Fruit fly (Drosophila melanogaster) whole organism, embryonic: ENCODE measurements around the gene CG10011.

ENCODE experiments used
- ATbp ChIP-seq: fragments of 200-800 bp; sonication (Bioruptor generic); optimal IDR thresholded peaks from 2 replicates; lab custom pipeline; 2017; ENCODE audit warnings: missing biosample characterization, mild to moderate bottlenecking, missing genetic modification characterization, missing genetic modification reagents
- BEAF-32 ChIP-seq: fragments of 200-800 bp; sonication (Bioruptor generic); optimal IDR thresholded peaks from 3 replicates; lab custom pipeline; 2017; ENCODE audit warnings: missing biosample characterization, missing genetic modification characterization, mild to moderate bottlenecking, moderate library complexity, missing genetic modification reagents
- C15 ChIP-seq: fragments of 200-800 bp; sonication (Bioruptor generic); IDR thresholded peaks from 3 replicates; pipeline ENCODE4 v1.3.6; 2022; ENCODE audit warnings: missing biosample characterization, missing genetic modification characterization
- CG10366 ChIP-seq: fragments of 200-800 bp; sonication (Bioruptor generic); IDR thresholded peaks from 2 replicates; pipeline ENCODE4 v1.3.6; 2022; ENCODE audit warnings: missing biosample characterization, missing genetic modification characterization
- CG11085 ChIP-seq: fragments of 200-800 bp; sonication (Bioruptor generic); IDR thresholded peaks from 2 replicates; pipeline ENCODE4 v1.3.6; 2022; ENCODE audit warnings: missing biosample characterization, missing genetic modification characterization
- CG11093 ChIP-seq: fragments of 200-800 bp; sonication (Bioruptor generic); IDR thresholded peaks from 3 replicates; pipeline ENCODE4 v1.3.6; 2022; ENCODE audit warnings: missing biosample characterization, missing genetic modification characterization
- CG16863 ChIP-seq: fragments of 200-800 bp; sonication (Bioruptor generic); optimal IDR thresholded peaks from 3 replicates; lab custom pipeline; 2016; ENCODE audit warnings: missing biosample characterization, missing genetic modification characterization
- CG17328 ChIP-seq: fragments of 200-800 bp; sonication (Bioruptor generic); IDR thresholded peaks from 2 replicates; pipeline ENCODE4 v1.3.6; 2022; ENCODE audit warnings: missing biosample characterization, missing genetic modification characterization
- CG17829 ChIP-seq: fragments of 200-800 bp; optimal IDR thresholded peaks from 2 replicates; lab custom pipeline; 2019; ENCODE audit warnings: missing biosample characterization, mild to moderate bottlenecking, missing genetic modification characterization, moderate library complexity
- CG17912 ChIP-seq: fragments of 200-800 bp; sonication (Bioruptor generic); optimal IDR thresholded peaks from 2 replicates; lab custom pipeline; 2018; ENCODE audit warnings: missing biosample characterization, mild to moderate bottlenecking, missing genetic modification characterization
- CG18476 ChIP-seq: fragments of 200-800 bp; sonication (Bioruptor generic); optimal IDR thresholded peaks from 2 replicates; lab custom pipeline; 2016; ENCODE audit warnings: missing biosample characterization, mild to moderate bottlenecking, missing genetic modification characterization
- CG30403 ChIP-seq: fragments of 200-800 bp; sonication (Bioruptor generic); optimal IDR thresholded peaks from 3 replicates; lab custom pipeline; 2016; ENCODE audit warnings: missing biosample characterization, missing genetic modification characterization
- CG31224 ChIP-seq: fragments of 200-800 bp; sonication (Bioruptor generic); IDR thresholded peaks from 2 replicates; pipeline ENCODE4 v1.3.6; 2022; ENCODE audit warnings: missing biosample characterization, missing genetic modification characterization
- CG31441 ChIP-seq: fragments of 200-800 bp; sonication (Bioruptor generic); IDR thresholded peaks from 2 replicates; pipeline ENCODE4 v1.3.6; 2022; ENCODE audit warnings: missing biosample characterization, missing genetic modification characterization
- CG32532 ChIP-seq: fragments of 200-800 bp; sonication (Bioruptor generic); IDR thresholded peaks from 2 replicates; pipeline ENCODE4 v1.3.6; 2022; ENCODE audit warnings: missing biosample characterization, missing genetic modification characterization
- CG3847 ChIP-seq: fragments of 200-800 bp; sonication (Bioruptor generic); IDR thresholded peaks from 2 replicates; pipeline ENCODE4 v1.3.6; 2022; ENCODE audit warnings: missing biosample characterization, missing genetic modification characterization
- CG4820 ChIP-seq: fragments of 200-800 bp; sonication (Bioruptor generic); optimal IDR thresholded peaks from 3 replicates; lab custom pipeline; 2016; ENCODE audit warnings: missing biosample characterization, missing genetic modification characterization
- CG7786 ChIP-seq: fragments of 200-800 bp; sonication (Bioruptor generic); optimal IDR thresholded peaks from 2 replicates; lab custom pipeline; 2016; ENCODE audit warnings: missing biosample characterization, missing genetic modification characterization
- CG7928 ChIP-seq: fragments of 200-800 bp; sonication (Bioruptor generic); optimal IDR thresholded peaks from 2 replicates; lab custom pipeline; 2017; ENCODE audit warnings: missing biosample characterization, mild to moderate bottlenecking, missing genetic modification characterization
- CG8765 ChIP-seq: fragments of 200-800 bp; sonication (Bioruptor generic); IDR thresholded peaks from 2 replicates; pipeline ENCODE4 v1.3.6; 2022; ENCODE audit warnings: missing biosample characterization, missing genetic modification characterization
- CG9727 ChIP-seq: fragments of 200-800 bp; sonication (Bioruptor generic); optimal IDR thresholded peaks from 3 replicates; lab custom pipeline; 2017; ENCODE audit warnings: missing biosample characterization, mild to moderate bottlenecking, missing genetic modification characterization
- CoRest ChIP-seq: fragments of 200-800 bp; sonication (Bioruptor generic); optimal IDR thresholded peaks from 3 replicates; lab custom pipeline; 2018; ENCODE audit warnings: missing biosample characterization, mild to moderate bottlenecking, missing genetic modification characterization, moderate library complexity
- E2f2 ChIP-seq: fragments of 200-800 bp; sonication (Bioruptor generic); IDR thresholded peaks from 2 replicates; pipeline ENCODE4 v1.3.6; 2022; ENCODE audit warnings: missing biosample characterization, missing genetic modification characterization
- Eip74EF ChIP-seq, 2 experiments: fragments of 200-800 bp in 1 of 2; fragments of >200 bp in 1 of 2; sonication (Bioruptor generic) in 1 of 2; optimal IDR thresholded peaks; 2 replicates each; lab custom pipeline; 2017 to 2019; ENCODE audit warnings: missing biosample characterization in 2 of 2, missing genetic modification characterization in 2 of 2, mild to moderate bottlenecking in 1 of 2, moderate library complexity in 1 of 2
- HLH54F ChIP-seq: fragments of 200-800 bp; sonication (Bioruptor generic); optimal IDR thresholded peaks from 3 replicates; lab custom pipeline; 2016; ENCODE audit warnings: missing biosample characterization, missing genetic modification characterization
- Hr51 ChIP-seq, 2 experiments: fragments of 200-800 bp; sonication (Bioruptor generic); optimal IDR thresholded peaks; 2 replicates in 1 of 2; 3 replicates in 1 of 2; lab custom pipeline; 2016 to 2018; ENCODE audit warnings: missing biosample characterization in 2 of 2, missing genetic modification characterization in 2 of 2, mild to moderate bottlenecking in 1 of 2, moderate library complexity in 1 of 2
- MTF-1 ChIP-seq: fragments of 200-800 bp; sonication (Bioruptor generic); optimal IDR thresholded peaks from 2 replicates; lab custom pipeline; 2018; ENCODE audit warnings: missing biosample characterization, mild to moderate bottlenecking, missing genetic modification characterization, borderline replicate concordance
- Max ChIP-seq: fragments of 200-800 bp; sonication (Bioruptor generic); optimal IDR thresholded peaks from 2 replicates; lab custom pipeline; 2016; ENCODE audit warnings: missing biosample characterization, mild to moderate bottlenecking, missing genetic modification characterization
- Myb ChIP-seq: fragments of 200-800 bp; sonication (Bioruptor generic); optimal IDR thresholded peaks from 2 replicates; lab custom pipeline; 2016; ENCODE audit warnings: missing biosample characterization, missing genetic modification characterization
- Oli ChIP-seq: fragments of 200-800 bp; sonication (Bioruptor generic); optimal IDR thresholded peaks from 2 replicates; lab custom pipeline; 2018; ENCODE audit warnings: missing biosample characterization, mild to moderate bottlenecking, missing genetic modification characterization, moderate library complexity
- Sox102F ChIP-seq: fragments of 200-800 bp; sonication (Bioruptor generic); optimal IDR thresholded peaks from 2 replicates; lab custom pipeline; 2018; ENCODE audit warnings: missing biosample characterization, mild to moderate bottlenecking, missing genetic modification characterization, moderate library complexity
- ci ChIP-seq: fragments of 200-800 bp; sonication (Bioruptor generic); IDR thresholded peaks from 3 replicates; pipeline ENCODE4 v1.3.6; 2022; ENCODE audit warnings: missing biosample characterization, missing genetic modification characterization
- corto ChIP-seq: fragments of 200-800 bp; sonication (Bioruptor generic); optimal IDR thresholded peaks from 2 replicates; lab custom pipeline; 2016; ENCODE audit warnings: missing biosample characterization, mild to moderate bottlenecking, missing genetic modification characterization, moderate library complexity
- danr ChIP-seq: fragments of 200-800 bp; sonication (Bioruptor generic); IDR thresholded peaks from 2 replicates; pipeline ENCODE4 v1.3.6; 2022; ENCODE audit warnings: missing biosample characterization, missing genetic modification characterization
- dmrt11E ChIP-seq: fragments of 200-800 bp; sonication (Bioruptor generic); optimal IDR thresholded peaks from 3 replicates; lab custom pipeline; 2018; ENCODE audit warnings: missing biosample characterization, mild to moderate bottlenecking, missing genetic modification characterization, moderate library complexity
- ewg ChIP-seq: fragments of 200-800 bp; sonication (Bioruptor generic); optimal IDR thresholded peaks from 3 replicates; lab custom pipeline; 2017; ENCODE audit warnings: mild to moderate bottlenecking, missing biosample characterization, missing genetic modification reagents, missing genetic modification characterization
- gem ChIP-seq: fragments of 200-800 bp; sonication (Bioruptor generic); optimal IDR thresholded peaks from 2 replicates; lab custom pipeline; 2019; ENCODE audit warnings: missing biosample characterization, mild to moderate bottlenecking, missing genetic modification characterization, moderate library complexity
- grau ChIP-seq: fragments of 200-800 bp; optimal IDR thresholded peaks from 3 replicates; lab custom pipeline; 2019; ENCODE audit warnings: missing biosample characterization, mild to moderate bottlenecking, missing genetic modification characterization, moderate library complexity
- jing ChIP-seq: fragments of 200-800 bp; sonication (Bioruptor generic); optimal IDR thresholded peaks from 2 replicates; lab custom pipeline; 2018; ENCODE audit warnings: missing biosample characterization, mild to moderate bottlenecking, missing genetic modification characterization
- phol ChIP-seq: fragments of 200-800 bp; sonication (Bioruptor generic); optimal IDR thresholded peaks from 3 replicates; lab custom pipeline; 2018; ENCODE audit warnings: missing biosample characterization, mild to moderate bottlenecking, missing genetic modification characterization, moderate library complexity
- prd ChIP-seq, 3 experiments: fragments of >200 bp in 2 of 3; fragments of 200-800 bp in 1 of 3; sonication (Bioruptor generic) in 1 of 3; optimal IDR thresholded peaks in 2 of 3; IDR thresholded peaks in 1 of 3; 2 replicates in 2 of 3; 3 replicates in 1 of 3; pipeline versions ENCODE4 v1.3.6 to Lab custom; 2017 to 2022; ENCODE audit warnings: missing biosample characterization in 1 of 3, missing genetic modification characterization in 1 of 3
- pzg ChIP-seq: fragments of 200-800 bp; sonication (Bioruptor generic); optimal IDR thresholded peaks from 3 replicates; lab custom pipeline; 2018; ENCODE audit warnings: missing biosample characterization, mild to moderate bottlenecking, missing genetic modification characterization, moderate library complexity
- sens ChIP-seq: fragments of 200-800 bp; sonication (Bioruptor generic); peaks from one replicate; lab custom pipeline; 2016; ENCODE audit warnings: missing biosample characterization, missing genetic modification characterization
- sens-2 ChIP-seq: fragments of 200-800 bp; sonication (Bioruptor generic); IDR thresholded peaks from 2 replicates; pipeline ENCODE4 v1.3.6; 2022; ENCODE audit warnings: missing biosample characterization, missing genetic modification characterization
- slbo ChIP-seq: fragments of 200-800 bp; sonication (Bioruptor generic); IDR thresholded peaks from 2 replicates; pipeline ENCODE4 v1.3.6; 2022; ENCODE audit warnings: missing biosample characterization, missing genetic modification characterization
- slou ChIP-seq: fragments of 200-800 bp; sonication (Bioruptor generic); optimal IDR thresholded peaks from 3 replicates; lab custom pipeline; 2016; ENCODE audit warnings: missing biosample characterization, missing genetic modification characterization
- stwl ChIP-seq: fragments of 200-800 bp; sonication (Bioruptor generic); optimal IDR thresholded peaks from 3 replicates; lab custom pipeline; 2018; ENCODE audit warnings: missing biosample characterization, mild to moderate bottlenecking, missing genetic modification characterization, moderate library complexity

Gene CG10011

dm6 chr3R:28599238-28600127 lies 35.4 kb downstream of the CG10011 start, which contains the start of the genes Noa36 and Hrb98DE (continued):
- TF ChIP-seq HLH54F (GFP tag; lab: Kevin White, UChicago): peak; percentile 48
- no peak for TF ChIP-seq Sox102F
- TF ChIP-seq CG32532 (GFP tag; lab: Robert Waterston, UW): peak; percentile 70
- TF ChIP-seq CG18476: no peak
- no peak for TF ChIP-seq sens-2
- TF ChIP-seq prd (optimal IDR thresholded peaks at IDR 0.05; lab: Kevin White, UChicago): no peak
- peak; percentile 65; the same call in 2 of the 3 replicates for TF ChIP-seq prd (GFP tag; IDR thresholded peaks at IDR 0.05; lab: Robert Waterston, UW)
- TF ChIP-seq CG10366 (GFP tag; lab: Robert Waterston, UW): no peak; the same call in 1 of the 2 replicates
- 0 out of 2 replicates have a peak, but pooled peaks have one; percentile 16 for TF ChIP-seq CG31224 (GFP tag; lab: Robert Waterston, UW)
- peak; percentile 24 for TF ChIP-seq sens (GFP tag; lab: Kevin White, UChicago)
- peak; percentile 67 for TF ChIP-seq CG30403 (GFP tag; lab: Kevin White, UChicago)
- peak; percentile 10 for TF ChIP-seq CG4820
- peak; percentile 38 for TF ChIP-seq grau (tag; lab: Kevin White, UChicago)
- TF ChIP-seq CoRest (tag; lab: Kevin White, UChicago): peak; percentile 77
- peak; percentile 26 for TF ChIP-seq ewg (GFP tag; lab: Kevin White, UChicago)
- no peak for TF ChIP-seq CG16863 (GFP tag; lab: Kevin White, UChicago)
- 0 out of 2 replicates have a peak, but pooled peaks have one; percentile 46 for TF ChIP-seq CG11085 (GFP tag; lab: Robert Waterston, UW)
- no peak for TF ChIP-seq C15 (GFP tag; lab: Robert Waterston, UW)
- TF ChIP-seq phol (tag; lab: Kevin White, UChicago): peak; percentile 60
- TF ChIP-seq CG7786 (GFP tag; lab: Kevin White, UChicago): peak; percentile 9
- peak; percentile 14 for TF ChIP-seq Oli (tag; lab: Kevin White, UChicago)
- no peak for TF ChIP-seq CG8765 (GFP tag; lab: Robert Waterston, UW)
- TF ChIP-seq danr (GFP tag; lab: Robert Waterston, UW): peak; percentile 30; the same call in 1 of the 2 replicates
- peak; percentile 37 for TF ChIP-seq slou
- TF ChIP-seq pzg (GFP tag; lab: Kevin White, UChicago): peak; percentile 18
- no peak for TF ChIP-seq Eip74EF (GFP tag; optimal IDR thresholded peaks at IDR 0.05; lab: Kevin White, UChicago)
- peak; percentile 33 for TF ChIP-seq stwl
- peak; percentile 1 for TF ChIP-seq Max (GFP tag; lab: Kevin White, UChicago)
- TF ChIP-seq CG17912 (GFP tag; lab: Kevin White, UChicago): no peak
- TF ChIP-seq CG9727 (GFP tag; lab: Kevin White, UChicago): peak; percentile 25
- peak; percentile 58 for TF ChIP-seq CG3847 (GFP tag; lab: Robert Waterston, UW)
- TF ChIP-seq dmrt11E (tag; lab: Kevin White, UChicago): peak; percentile 1
- no peak for TF ChIP-seq jing (GFP tag; lab: Kevin White, UChicago)
- TF ChIP-seq CG17829 (tag; lab: Kevin White, UChicago): peak; percentile 27
- no peak for TF ChIP-seq ATbp (GFP tag; lab: Kevin White, UChicago)
- TF ChIP-seq corto (GFP tag; lab: Kevin White, UChicago): peak; percentile 15
- TF ChIP-seq Myb (GFP tag; lab: Kevin White, UChicago): no peak
- 0 out of 3 replicates have a peak, but pooled peaks have one; percentile 22 for TF ChIP-seq ci (GFP tag; lab: Robert Waterston, UW)
- TF ChIP-seq E2f2 (GFP tag; lab: Robert Waterston, UW): no peak
- peak; percentile 28 for TF ChIP-seq BEAF-32
- peak; percentile 13 for TF ChIP-seq MTF-1 (GFP tag; lab: Kevin White, UChicago)
- TF ChIP-seq slbo (GFP tag; lab: Robert Waterston, UW): peak; percentile 81
- TF ChIP-seq CG11093 (GFP tag; lab: Robert Waterston, UW): peak; percentile 50; the same call in 1 of the 3 replicates
- no peak for TF ChIP-seq Hr51 (GFP tag; optimal IDR thresholded peaks at IDR 0.05; lab: Kevin White, UChicago)
- TF ChIP-seq gem: peak; percentile 59
- 0 out of 2 replicates have a peak, but pooled peaks have one; percentile 35 for TF ChIP-seq CG17328 (GFP tag; lab: Robert Waterston, UW)
- no peak for TF ChIP-seq CG7928 (GFP tag; lab: Kevin White, UChicago)
- peak; percentile 39; the same call in 1 of the 2 replicates for TF ChIP-seq CG31441 (GFP tag; lab: Robert Waterston, UW)
